Worm (Caenorhabditis elegans) whole organism, L1 larva: ENCODE results near the gene let-716.

ENCODE experiments used
- egl-27 ChIP-seq, 2 experiments: fragments of 150-350 bp in 1 of 2; sonication (generic microtip); optimal IDR thresholded peaks; 3 replicates each; lab custom pipeline; 2017 to 2018; ENCODE audit warnings: missing biosample characterization in 2 of 2, missing genetic modification characterization in 2 of 2, missing genetic modification reagents in 2 of 2
- nhr-19 ChIP-seq: fragments of 200-800 bp; sonication (Bioruptor generic); conservative IDR thresholded peaks from 2 replicates; pipeline ENCODE4 v1.3.6; 2022; ENCODE audit warnings: missing genetic modification characterization, missing compliant biosample characterization
- nhr-28 ChIP-seq: fragments of 150-350 bp; optimal IDR thresholded peaks from 2 replicates; lab custom pipeline; 2014; ENCODE audit warnings: missing biosample characterization, missing genetic modification characterization
- nhr-77 ChIP-seq: fragments of 150-350 bp; optimal IDR thresholded peaks from 2 replicates; lab custom pipeline; 2014; ENCODE audit warnings: missing biosample characterization, missing genetic modification characterization
- nhr-90 ChIP-seq: sonication (generic microtip); optimal IDR thresholded peaks from 2 replicates; lab custom pipeline; 2016; ENCODE audit warnings: mild to moderate bottlenecking, missing genetic modification characterization, missing compliant biosample characterization; ENCODE audit not compliant: poor library complexity
- snpc-4 ChIP-seq: fragments of 150-350 bp; optimal IDR thresholded peaks from 2 replicates; lab custom pipeline; 2014; ENCODE audit warnings: missing biosample characterization, missing genetic modification characterization
- sox-4 ChIP-seq: sonication (generic microtip); optimal IDR thresholded peaks from 2 replicates; lab custom pipeline; 2016; ENCODE audit warnings: missing genetic modification characterization, missing compliant biosample characterization

DNA sequence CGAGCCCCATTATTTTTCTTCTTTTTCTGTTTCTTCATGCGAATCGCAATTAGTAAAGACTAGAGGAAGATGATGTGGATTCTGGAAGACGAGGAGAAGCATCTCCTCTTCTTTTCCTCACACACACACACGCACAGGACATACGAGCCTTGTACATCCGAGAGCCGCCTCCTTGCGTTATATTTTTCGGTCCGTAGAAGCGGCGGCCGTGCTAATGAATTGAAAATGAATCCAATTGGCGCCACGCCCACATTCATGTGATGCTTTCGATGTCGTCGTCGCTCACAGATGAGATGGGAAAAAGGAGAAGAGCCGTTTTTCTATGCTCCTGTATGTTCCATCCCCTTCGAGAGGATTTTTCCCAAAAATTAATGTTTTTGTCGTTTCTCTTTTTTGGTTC is 31.9 kb upstream of the let-716 start:
- TF ChIP-seq egl-27 (tag; optimal IDR thresholded peaks at IDR 0.05; lab: Kevin White, UChicago) (no peak), nhr-90 (no peak), sox-4 (tag; lab: Kevin White, UChicago) (no peak), nhr-77 (tag; lab: Kevin White, UChicago) (no peak), snpc-4 (no peak), nhr-28 (tag; lab: Kevin White, UChicago) (no peak), nhr-19 (GFP tag; lab: Robert Waterston, UW) (no peak)
